Worm (Caenorhabditis elegans): ENCODE data around the gene F14F7.4.
A peak's percentile ranks its signal among the peaks of the same experiment; 100 is the strongest.

F14F7.4 gene

ce11 chrIII:13069416-13069815, 39.9 kb upstream of the F14F7.4 start:
- TF ChIP-seq unc-62 (GFP tag; optimal IDR thresholded peaks at IDR 0.05) (no peak), sptf-1 (tag; optimal IDR thresholded peaks at IDR 0.05) (no peak), unc-120 (tag; optimal IDR thresholded peaks at IDR 0.05; ENCODE audit: poor library complexity, severe bottlenecking) (no peak), tbx-8 (GFP tag; optimal IDR thresholded peaks at IDR 0.05) (no peak)

ce11 chrIII:13067884-13068767, 38.6 kb upstream of the F14F7.4 start:
- TF ChIP-seq drap-1 (GFP tag; optimal IDR thresholded peaks at IDR 0.05) (peak; percentile 80), ztf-11 (tag; optimal IDR thresholded peaks at IDR 0.05) (peak; percentile 85), unc-62 (GFP tag; optimal IDR thresholded peaks at IDR 0.05) (peak; percentile 61), ceh-83 (GFP tag; optimal IDR thresholded peaks at IDR 0.05) (no peak), unc-120 (tag; optimal IDR thresholded peaks at IDR 0.05; ENCODE audit: poor library complexity, severe bottlenecking) (peak; percentile 96), ces-1 (GFP tag; optimal IDR thresholded peaks at IDR 0.05) (peak; percentile 65), sptf-1 (tag; optimal IDR thresholded peaks at IDR 0.05) (peak; percentile 82), tbx-8 (GFP tag; optimal IDR thresholded peaks at IDR 0.05) (no peak), nhr-2 (tag; optimal IDR thresholded peaks at IDR 0.05) (peak; percentile 26), mep-1 (tag; optimal IDR thresholded peaks at IDR 0.05) (peak; percentile 73), nhr-28 (tag; optimal IDR thresholded peaks at IDR 0.05) (no peak), lin-13 (tag; optimal IDR thresholded peaks at IDR 0.05) (no peak), nhr-237 (tag; optimal IDR thresholded peaks at IDR 0.05) (peak; percentile 4), sem-2 (GFP tag; optimal IDR thresholded peaks at IDR 0.05) (peak; percentile 39), elt-3 (tag; optimal IDR thresholded peaks at IDR 0.05) (no peak), unc-39 (tag; optimal IDR thresholded peaks at IDR 0.05) (no peak), mab-5 (tag; optimal IDR thresholded peaks at IDR 0.05) (no peak), snpc-4 (tag; optimal IDR thresholded peaks at IDR 0.05) (no peak), lsy-2 (tag; optimal IDR thresholded peaks at IDR 0.05) (peak; percentile 67), nhr-76 (tag; optimal IDR thresholded peaks at IDR 0.05) (peak; percentile 45), pha-4 (tag; optimal IDR thresholded peaks at IDR 0.05) (no peak), bed-3 (GFP tag; optimal IDR thresholded peaks at IDR 0.05) (peak; percentile 45), nhr-12 (tag; optimal IDR thresholded peaks at IDR 0.05) (no peak), ham-2 (GFP tag; optimal IDR thresholded peaks at IDR 0.05) (peak; percentile 98), zip-8 (tag; optimal IDR thresholded peaks at IDR 0.05) (no peak), mls-2 (tag; optimal IDR thresholded peaks at IDR 0.05) (peak; percentile 91), flh-1 (GFP tag; optimal IDR thresholded peaks at IDR 0.05) (peak; percentile 12), blmp-1 (tag; optimal IDR thresholded peaks at IDR 0.05) (peak; percentile 17), elt-1 (tag; optimal IDR thresholded peaks at IDR 0.05; ENCODE audit: borderline replicate concordance, insufficient read depth) (no peak), lin-32 (GFP tag; optimal IDR thresholded peaks at IDR 0.05) (no peak), ceh-43 (GFP tag; optimal IDR thresholded peaks at IDR 0.05) (peak; percentile 12), ceh-39 (tag; optimal IDR thresholded peaks at IDR 0.05) (no peak), cnd-1 (tag; optimal IDR thresholded peaks at IDR 0.05) (peak; percentile 64), hlh-1 (tag; optimal IDR thresholded peaks at IDR 0.05) (peak; percentile 39), M03D4.4 (tag; optimal IDR thresholded peaks at IDR 0.05) (peak; percentile 57)

- TF ChIP-seq cnd-1 (tag; optimal IDR thresholded peaks at IDR 0.05) (no peak), ham-2 (GFP tag; optimal IDR thresholded peaks at IDR 0.05) (no peak), mep-1 (tag; optimal IDR thresholded peaks at IDR 0.05) (no peak), lin-13 (tag; optimal IDR thresholded peaks at IDR 0.05) (no peak), mab-5 (tag; optimal IDR thresholded peaks at IDR 0.05) (no peak), nhr-237 (tag; optimal IDR thresholded peaks at IDR 0.05) (no peak), sptf-1 (tag; optimal IDR thresholded peaks at IDR 0.05) (no peak), hlh-1 (tag; optimal IDR thresholded peaks at IDR 0.05) (no peak), nhr-76 (tag; optimal IDR thresholded peaks at IDR 0.05) (no peak), lsy-2 (tag; optimal IDR thresholded peaks at IDR 0.05) (no peak), ceh-43 (GFP tag; optimal IDR thresholded peaks at IDR 0.05) (no peak), unc-62 (GFP tag; optimal IDR thresholded peaks at IDR 0.05) (no peak), ceh-39 (tag; optimal IDR thresholded peaks at IDR 0.05) (no peak)
Measured at ce11 chrIII:13066828-13067227, 37.3 kb upstream of the F14F7.4 start.

Data from whole organism, mixed stage, embryonic.